Fruit fly (Drosophila melanogaster) Kc167 (cell line): Measurements from ENCODE around the gene CG33689.

Experiments
- Myc ChIP-seq: fragments of >200 bp; optimal IDR thresholded peaks from 2 replicates; lab custom pipeline; 2017; ENCODE audit warnings: missing external identifiers
- ttk ChIP-seq: sonication (Bioruptor generic); optimal IDR thresholded peaks from 2 replicates; lab custom pipeline; 2017; ENCODE audit warnings: missing external identifiers

DNA sequence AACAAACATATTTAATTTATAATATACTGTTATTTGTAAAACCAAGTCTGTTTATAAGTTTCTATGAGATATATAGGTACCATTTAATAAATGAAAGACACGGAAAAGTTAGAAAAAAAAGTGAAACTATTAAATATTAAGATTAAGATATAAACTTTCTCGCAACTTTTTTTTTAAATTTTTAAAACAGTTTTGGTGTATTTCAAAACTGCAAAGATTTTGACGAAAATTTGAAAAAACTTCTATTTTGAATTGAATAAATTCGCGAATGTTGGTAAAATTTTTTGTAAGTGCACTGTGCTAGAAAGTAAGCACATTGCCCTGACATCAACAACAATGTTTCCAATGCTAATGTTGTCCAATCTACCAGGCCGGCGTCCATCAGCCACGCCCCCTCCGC, 21.2 kb downstream of the CG33689 start:
- TF ChIP-seq ttk (lab: Kevin White, UChicago): no peak
- TF ChIP-seq Myc (lab: Kevin White, UChicago): no peak
